Worm (Caenorhabditis elegans) whole organism, L2 larva: ENCODE measurements around the gene F56D1.1.

Experiments
- C34F6.9 ChIP-seq: fragments of 150-350 bp; optimal IDR thresholded peaks from 2 replicates; lab custom pipeline; 2014; ENCODE audit warnings: missing biosample characterization, missing genetic modification characterization
- F13H6.1 ChIP-seq: sonication (generic microtip); optimal IDR thresholded peaks from 2 replicates; lab custom pipeline; 2016; ENCODE audit warnings: missing genetic modification characterization, missing compliant biosample characterization
- Y55F3AM.14 ChIP-seq: fragments of 200-800 bp; sonication (Bioruptor generic); optimal IDR thresholded peaks from 2 replicates; lab custom pipeline; 2018; ENCODE audit warnings: mild to moderate bottlenecking, missing genetic modification characterization, missing compliant biosample characterization
- alr-1 ChIP-seq: fragments of 150-350 bp; optimal IDR thresholded peaks from 2 replicates; lab custom pipeline; 2014; ENCODE audit warnings: missing biosample characterization, missing genetic modification characterization
- aly-2 ChIP-seq: fragments of 150-350 bp; optimal IDR thresholded peaks from 2 replicates; lab custom pipeline; 2014; ENCODE audit warnings: missing biosample characterization, missing genetic modification characterization
- ama-1 ChIP-seq: fragments of 150-350 bp; optimal IDR thresholded peaks from 2 replicates; lab custom pipeline; 2018; ENCODE audit warnings: inconsistent platforms
- blmp-1 ChIP-seq: sonication (generic microtip); optimal IDR thresholded peaks from 2 replicates; lab custom pipeline; 2017; ENCODE audit warnings: missing genetic modification characterization, mild to moderate bottlenecking, missing compliant biosample characterization, antibody characterized with exemption, moderate library complexity; ENCODE audit not compliant: insufficient read depth
- ceh-16 ChIP-seq: fragments of 150-350 bp; optimal IDR thresholded peaks from 2 replicates; lab custom pipeline; 2014; ENCODE audit warnings: missing biosample characterization, missing genetic modification characterization
- ceh-82 ChIP-seq: fragments of 150-350 bp; optimal IDR thresholded peaks from 2 replicates; lab custom pipeline; 2014; ENCODE audit warnings: missing biosample characterization, missing genetic modification characterization
- elt-3 ChIP-seq: sonication (generic microtip); optimal IDR thresholded peaks from 2 replicates; lab custom pipeline; 2017; ENCODE audit warnings: missing biosample characterization, missing genetic modification characterization
- fos-1 ChIP-seq: fragments of 150-350 bp; optimal IDR thresholded peaks from 2 replicates; lab custom pipeline; 2014; ENCODE audit warnings: missing biosample characterization, missing genetic modification characterization
- lin-11 ChIP-seq: fragments of 150-350 bp; sonication (generic microtip); optimal IDR thresholded peaks from 2 replicates; lab custom pipeline; 2014; ENCODE audit warnings: missing biosample characterization, missing genetic modification characterization, inconsistent platforms, mixed read lengths
- lin-13 ChIP-seq: fragments of 150-350 bp; optimal IDR thresholded peaks from 2 replicates; lab custom pipeline; 2014; ENCODE audit warnings: missing biosample characterization, missing genetic modification reagents, missing genetic modification characterization
- lin-39 ChIP-seq: fragments of 150-350 bp; optimal IDR thresholded peaks from 2 replicates; lab custom pipeline; 2014; ENCODE audit warnings: missing biosample characterization, missing genetic modification reagents, missing genetic modification characterization
- mab-5 ChIP-seq: fragments of 150-350 bp; optimal IDR thresholded peaks from 2 replicates; lab custom pipeline; 2014; ENCODE audit warnings: missing biosample characterization, missing genetic modification characterization
- mdl-1 ChIP-seq, 2 experiments: fragments of 150-350 bp in 1 of 2; sonication (generic microtip) in 1 of 2; optimal IDR thresholded peaks; 2 replicates each; lab custom pipeline; 2017; ENCODE audit warnings: missing biosample characterization in 2 of 2, missing genetic modification characterization in 2 of 2
- nhr-11 ChIP-seq: fragments of 150-350 bp; optimal IDR thresholded peaks from 2 replicates; lab custom pipeline; 2014; ENCODE audit warnings: missing biosample characterization, missing genetic modification characterization
- nhr-12 ChIP-seq: fragments of 150-350 bp; optimal IDR thresholded peaks from 2 replicates; lab custom pipeline; 2014; ENCODE audit warnings: missing biosample characterization, missing genetic modification characterization
- nhr-21 ChIP-seq: fragments of 150-350 bp; optimal IDR thresholded peaks from 2 replicates; lab custom pipeline; 2014; ENCODE audit warnings: missing biosample characterization, missing genetic modification characterization
- nhr-23 ChIP-seq: fragments of 150-350 bp; optimal IDR thresholded peaks from 2 replicates; lab custom pipeline; 2014; ENCODE audit warnings: missing biosample characterization, missing genetic modification reagents, missing genetic modification characterization
- nhr-237 ChIP-seq: fragments of 150-350 bp; optimal IDR thresholded peaks from 2 replicates; lab custom pipeline; 2014; ENCODE audit warnings: missing biosample characterization, missing genetic modification characterization
- nhr-25 ChIP-seq: fragments of 150-350 bp; sonication (generic microtip); optimal IDR thresholded peaks from 3 replicates; lab custom pipeline; 2014; ENCODE audit warnings: missing biosample characterization, missing genetic modification characterization
- nhr-6 ChIP-seq: fragments of 150-350 bp; optimal IDR thresholded peaks from 2 replicates; lab custom pipeline; 2014; ENCODE audit warnings: missing biosample characterization, missing genetic modification characterization
- nhr-77 ChIP-seq: fragments of 150-350 bp; optimal IDR thresholded peaks from 2 replicates; lab custom pipeline; 2014; ENCODE audit warnings: missing biosample characterization, missing genetic modification characterization
- peb-1 ChIP-seq: fragments of 150-350 bp; optimal IDR thresholded peaks from 2 replicates; lab custom pipeline; 2014; ENCODE audit warnings: missing biosample characterization, missing genetic modification characterization
- sem-4 ChIP-seq: fragments of 150-350 bp; optimal IDR thresholded peaks from 2 replicates; lab custom pipeline; 2014; ENCODE audit warnings: missing biosample characterization, missing genetic modification reagents, missing genetic modification characterization
- skn-1 ChIP-seq: sonication (generic microtip); optimal IDR thresholded peaks from 2 replicates; lab custom pipeline; 2017; ENCODE audit warnings: missing biosample characterization, missing genetic modification characterization
- sma-9 ChIP-seq, 2 experiments: fragments of 150-350 bp in 1 of 2; sonication (generic microtip) in 1 of 2; optimal IDR thresholded peaks; 2 replicates each; lab custom pipeline; 2014 to 2016; ENCODE audit warnings: missing genetic modification characterization in 2 of 2, mild to moderate bottlenecking in 1 of 2, missing biosample characterization in 1 of 2, missing compliant biosample characterization in 1 of 2, missing genetic modification reagents in 1 of 2, moderate library complexity in 1 of 2
- snpc-4 ChIP-seq: fragments of 150-350 bp; optimal IDR thresholded peaks from 2 replicates; lab custom pipeline; 2014; ENCODE audit warnings: missing biosample characterization, missing genetic modification characterization
- unc-39 ChIP-seq: fragments of 150-350 bp; optimal IDR thresholded peaks from 2 replicates; lab custom pipeline; 2014; ENCODE audit warnings: missing biosample characterization, missing genetic modification characterization
- unc-62 ChIP-seq: fragments of 150-350 bp; optimal IDR thresholded peaks from 2 replicates; lab custom pipeline; 2014; ENCODE audit warnings: missing biosample characterization, missing genetic modification reagents, missing genetic modification characterization
- ztf-1 ChIP-seq: fragments of 200-800 bp; sonication (Bioruptor generic); conservative IDR thresholded peaks from 2 replicates; pipeline ENCODE4 v1.3.6; 2022; ENCODE audit warnings: missing genetic modification characterization, missing compliant biosample characterization
- ztf-11 ChIP-seq: sonication (generic microtip); optimal IDR thresholded peaks from 2 replicates; lab custom pipeline; 2017; ENCODE audit warnings: missing biosample characterization, missing genetic modification characterization
- ztf-4 ChIP-seq: fragments of 150-350 bp; optimal IDR thresholded peaks from 2 replicates; lab custom pipeline; 2014; ENCODE audit warnings: missing biosample characterization, missing genetic modification characterization

Gene F56D1.1

ce11 chrII:5474946-5475345 is 3.5 kb upstream of the F56D1.1 start, which contains the start of gene ilcr-2:
TSS of gene ilcr-2 (plus strand) at chrII:5475246.
- TF ChIP-seq ceh-82 (tag; lab: Kevin White, UChicago) (no peak), nhr-6 (tag; lab: Kevin White, UChicago) (no peak), nhr-77 (tag; lab: Kevin White, UChicago) (no peak), skn-1 (tag; lab: Kevin White, UChicago) (no peak), lin-11 (tag; lab: Kevin White, UChicago) (no peak), unc-39 (tag; lab: Kevin White, UChicago) (no peak), C34F6.9 (no peak), mab-5 (tag; lab: Kevin White, UChicago) (no peak), elt-3 (tag; lab: Kevin White, UChicago) (no peak)

- TF ChIP-seq nhr-11 (tag; lab: Kevin White, UChicago) (no peak), snpc-4 (tag; lab: Kevin White, UChicago) (no peak), unc-62 (GFP tag; lab: Kevin White, UChicago) (no peak), elt-3 (tag; lab: Kevin White, UChicago) (no peak), aly-2 (tag; lab: Kevin White, UChicago) (no peak), sma-9 (GFP tag; optimal IDR thresholded peaks at IDR 0.05; lab: Kevin White, UChicago) (no peak), sma-9 (tag; optimal IDR thresholded peaks at IDR 0.05; lab: Kevin White, UChicago) (no peak), nhr-25 (tag; lab: Kevin White, UChicago) (no peak), nhr-23 (tag; lab: Kevin White, UChicago) (no peak), mdl-1 (tag; optimal IDR thresholded peaks at IDR 0.05; lab: Kevin White, UChicago) (no peak), blmp-1 (no peak), lin-39 (no peak), nhr-77 (tag; lab: Kevin White, UChicago) (no peak), nhr-237 (tag; lab: Kevin White, UChicago) (no peak), nhr-21 (tag; lab: Kevin White, UChicago) (no peak), sem-4 (tag; lab: Kevin White, UChicago) (no peak), F13H6.1 (tag; lab: Kevin White, UChicago) (no peak), nhr-6 (tag; lab: Kevin White, UChicago) (no peak), fos-1 (tag; lab: Kevin White, UChicago) (no peak), C34F6.9 (no peak)
- TF ChIP-seq, all 48 proteins: peak for 0
Measured at ce11 chrII:5481982-5482381, 3.6 kb downstream of the F56D1.1 start, which contains the start of gene cal-8. TSS of gene cal-8 (minus strand) at chrII:5482041.

DNA sequence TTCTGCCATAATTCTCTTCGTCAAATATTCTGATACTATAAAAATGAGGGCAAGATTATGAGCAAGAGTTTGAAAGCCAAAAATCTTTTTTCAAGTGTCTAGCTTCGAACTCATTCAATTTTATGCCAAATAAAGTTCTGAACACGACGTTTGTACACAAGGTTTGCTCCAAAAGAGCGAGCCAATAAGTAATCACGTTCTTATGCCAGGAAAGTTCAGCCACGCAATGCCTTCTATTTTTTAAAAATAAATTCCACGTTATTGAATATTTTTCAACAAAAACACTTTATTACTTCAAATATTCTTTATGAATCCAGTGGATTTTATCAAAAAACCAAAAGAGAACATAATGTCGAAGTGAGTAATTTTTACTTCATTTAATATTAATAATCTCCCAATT is 9.4 kb downstream of the F56D1.1 start, which contains the start of gene nep-5:
Gene nep-5, plus strand, starts transcription at position 301 of the 400 bp plus-strand sequence.
- TF ChIP-seq peb-1 (tag; lab: Kevin White, UChicago) = no peak
- TF ChIP-seq unc-39 (tag; lab: Kevin White, UChicago) = no peak
- no peak for TF ChIP-seq sma-9 (GFP tag; optimal IDR thresholded peaks at IDR 0.05; lab: Kevin White, UChicago)
- TF ChIP-seq sma-9 (tag; optimal IDR thresholded peaks at IDR 0.05; lab: Kevin White, UChicago) = no peak

DNA sequence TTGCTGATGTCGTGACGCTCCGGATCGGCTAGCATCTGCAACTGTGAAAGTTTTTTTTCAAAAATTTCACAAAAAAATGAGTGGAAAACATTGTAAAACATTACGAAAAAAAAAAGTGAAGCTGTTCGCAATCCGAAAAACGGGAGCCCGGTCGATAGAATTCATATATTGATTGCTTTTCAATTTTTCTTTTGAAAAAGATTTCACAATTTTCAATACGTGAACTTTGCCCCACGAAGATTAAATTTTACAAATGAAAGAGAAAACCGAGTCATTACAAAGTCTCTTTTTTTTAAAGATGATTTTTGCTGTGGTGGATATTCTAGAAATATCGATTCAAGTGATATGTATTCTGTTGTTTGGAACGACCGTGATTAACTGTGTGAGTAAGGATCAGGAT is 16.0 kb downstream of the F56D1.1 start, which contains the start of gene F12A10.6:
Gene F12A10.6, minus strand, starts transcription at position 101 of the 400 bp plus-strand sequence.
- TF ChIP-seq Y55F3AM.14 (GFP tag; lab: Kevin White, UChicago) (no peak), lin-13 (GFP tag; lab: Kevin White, UChicago) (no peak), mdl-1 (tag; optimal IDR thresholded peaks at IDR 0.05; lab: Kevin White, UChicago) (no peak), sem-4 (tag; lab: Kevin White, UChicago) (no peak), nhr-237 (tag; lab: Kevin White, UChicago) (no peak), sma-9 (GFP tag; optimal IDR thresholded peaks at IDR 0.05; lab: Kevin White, UChicago) (no peak), sma-9 (tag; optimal IDR thresholded peaks at IDR 0.05; lab: Kevin White, UChicago) (no peak), nhr-21 (tag; lab: Kevin White, UChicago) (no peak), nhr-23 (tag; lab: Kevin White, UChicago) (no peak), ama-1 (lab: Kevin White, UChicago) (no peak), nhr-12 (tag; lab: Kevin White, UChicago) (no peak), ceh-82 (tag; lab: Kevin White, UChicago) (no peak), ztf-1 (GFP tag; lab: Robert Waterston, UW) (no peak), mab-5 (tag; lab: Kevin White, UChicago) (no peak), elt-3 (tag; lab: Kevin White, UChicago) (no peak), ztf-4 (tag; lab: Kevin White, UChicago) (no peak), nhr-25 (tag; lab: Kevin White, UChicago) (no peak), ztf-11 (tag; lab: Kevin White, UChicago) (no peak), alr-1 (tag; lab: Kevin White, UChicago) (no peak), ceh-16 (no peak)
- TF ChIP-seq, all 48 proteins: peak for 0
